Worm (Caenorhabditis elegans) whole organism, L4/young adult: ENCODE results near the gene lin-2.

Experiments used
- W03F9.2 ChIP-seq: fragments of 150-350 bp; optimal IDR thresholded peaks from 2 replicates; lab custom pipeline; 2014; ENCODE audit warnings: missing biosample characterization, missing genetic modification characterization
- dao-5 ChIP-seq: sonication (generic microtip); optimal IDR thresholded peaks from 2 replicates; lab custom pipeline; 2016; ENCODE audit warnings: missing genotype, missing genetic modification characterization, moderate library complexity, missing compliant biosample characterization
- him-1 ChIP-seq: sonication (generic microtip); optimal IDR thresholded peaks from 2 replicates; lab custom pipeline; 2016; ENCODE audit warnings: missing genotype, missing genetic modification reagents, missing genetic modification characterization, missing compliant biosample characterization

Gene lin-2

ce11 chrX:12413941-12414340 lies at the start of gene lin-2:
TSS of gene lin-2 (minus strand) at chrX:12414041.
- no peak for TF ChIP-seq him-1 (tag; lab: Kevin White, UChicago)
- no peak for TF ChIP-seq W03F9.2
- no peak for TF ChIP-seq dao-5 (tag; lab: Kevin White, UChicago)

- no peak for TF ChIP-seq him-1 (tag; lab: Kevin White, UChicago)
- TF ChIP-seq W03F9.2, result no peak
- TF ChIP-seq dao-5 (tag; lab: Kevin White, UChicago), result no peak
These were observed 49.7 kb upstream of the lin-2 start, which contains the start of gene T18D3.5 for ce11 chrX:12463504-12463903. TSS of gene T18D3.5 (plus strand) at chrX:12463804.

- TF ChIP-seq him-1 (tag; lab: Kevin White, UChicago) (no peak), W03F9.2 (no peak), dao-5 (tag; lab: Kevin White, UChicago) (no peak)
These were observed 47.7 kb upstream of the lin-2 start, which contains the start of gene odr-7 for ce11 chrX:12461557-12461956. TSS of gene odr-7 (minus strand) at chrX:12461657.

- TF ChIP-seq him-1 (tag; lab: Kevin White, UChicago) (no peak), dao-5 (tag; lab: Kevin White, UChicago) (peak; percentile 83), W03F9.2 (peak; percentile 57)
These were observed 44.2 kb upstream of the lin-2 start for ce11 chrX:12458021-12458420.

ce11 chrX:12454290-12454795 lies 40.5 kb upstream of the lin-2 start, which contains the start of the genes T18D3.9 and T18D3.1:
TSS of gene T18D3.9 (minus strand) at chrX:12454457.
TSS of gene T18D3.1 (plus strand) at chrX:12454745.
- no peak for TF ChIP-seq him-1 (tag; lab: Kevin White, UChicago)
- TF ChIP-seq dao-5 (tag; lab: Kevin White, UChicago), result no peak
- no peak for TF ChIP-seq W03F9.2

ce11 chrX:12452143-12452570 lies 38.3 kb upstream of the lin-2 start:
- TF ChIP-seq him-1 (tag; lab: Kevin White, UChicago) (peak; percentile 87), W03F9.2 (no peak), dao-5 (tag; lab: Kevin White, UChicago) (no peak)

ce11 chrX:12451258-12451657 lies 37.4 kb upstream of the lin-2 start:
- TF ChIP-seq dao-5 (tag; lab: Kevin White, UChicago), result no peak
- TF ChIP-seq him-1 (tag; lab: Kevin White, UChicago), result no peak
- TF ChIP-seq W03F9.2, result no peak

- TF ChIP-seq dao-5 (tag; lab: Kevin White, UChicago), result no peak
- no peak for TF ChIP-seq W03F9.2
- TF ChIP-seq him-1 (tag; lab: Kevin White, UChicago), result no peak
These were observed 35.6 kb upstream of the lin-2 start, which contains the start of gene T18D3.6 for ce11 chrX:12449262-12449942. TSS of gene T18D3.6 (plus strand) at chrX:12449892.

- TF ChIP-seq W03F9.2 (no peak), him-1 (tag; lab: Kevin White, UChicago) (no peak)
These were observed 32.7 kb upstream of the lin-2 start for ce11 chrX:12446572-12446971.

- TF ChIP-seq W03F9.2 (no peak), him-1 (tag; lab: Kevin White, UChicago) (no peak), dao-5 (tag; lab: Kevin White, UChicago) (no peak)
These were observed 30.6 kb upstream of the lin-2 start for ce11 chrX:12444423-12444822.

ce11 chrX:12439998-12440722 lies 26.3 kb upstream of the lin-2 start:
- TF ChIP-seq him-1 (tag; lab: Kevin White, UChicago) (no peak), W03F9.2 (no peak), dao-5 (tag; lab: Kevin White, UChicago) (no peak)

ce11 chrX:12438266-12438665 lies 24.4 kb upstream of the lin-2 start:
- TF ChIP-seq him-1 (tag; lab: Kevin White, UChicago) (no peak), dao-5 (tag; lab: Kevin White, UChicago) (no peak), W03F9.2 (no peak)

ce11 chrX:12436486-12436885 lies 22.6 kb upstream of the lin-2 start:
- no peak for TF ChIP-seq W03F9.2
- no peak for TF ChIP-seq dao-5 (tag; lab: Kevin White, UChicago)
- no peak for TF ChIP-seq him-1 (tag; lab: Kevin White, UChicago)

ce11 chrX:12435246-12435645 lies 21.4 kb upstream of the lin-2 start:
- TF ChIP-seq dao-5 (tag; lab: Kevin White, UChicago) (no peak), W03F9.2 (no peak), him-1 (tag; lab: Kevin White, UChicago) (no peak)
